Worm (Caenorhabditis elegans) whole organism, L3 larva: ENCODE results near the gene abts-3.

Experiments used
- ceh-9 ChIP-seq: sonication (generic microtip); optimal IDR thresholded peaks from 2 replicates; lab custom pipeline; 2018; ENCODE audit warnings: missing biosample characterization, missing genetic modification characterization
- fkh-10 ChIP-seq: sonication (generic microtip); optimal IDR thresholded peaks from 2 replicates; lab custom pipeline; 2017; ENCODE audit warnings: missing biosample characterization, missing genetic modification reagents, missing genetic modification characterization

- no peak for TF ChIP-seq fkh-10 (GFP tag; lab: Kevin White, UChicago)
- no peak for TF ChIP-seq ceh-9 (tag; lab: Kevin White, UChicago)
Observed at ce11 chrII:6176154-6176897, 43.6 kb downstream of the abts-3 start.
